Worm (Caenorhabditis elegans): ENCODE data around the gene lad-2.

Gene lad-2

DNA sequence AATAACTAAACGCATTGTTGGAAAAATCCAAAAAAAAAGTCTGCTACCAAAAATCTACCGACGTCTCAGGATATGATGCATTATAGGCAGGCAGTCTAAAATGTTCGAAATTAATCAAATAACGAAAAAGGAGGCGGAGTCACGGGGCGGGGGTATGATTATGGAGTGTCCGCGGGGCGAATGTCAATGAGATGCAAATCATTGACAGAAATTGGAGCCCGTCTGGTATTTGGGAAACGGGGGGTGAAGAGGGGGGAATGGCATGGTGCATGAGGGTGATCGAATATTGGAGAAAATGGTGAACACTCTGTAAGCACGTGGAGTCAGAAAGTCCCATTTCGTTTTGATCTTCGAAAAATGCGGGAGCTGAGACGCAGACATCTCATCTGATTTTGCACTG, at the start of gene lad-2:
lad-2 (minus strand) TSS at position 101 of the 400 bp plus-strand sequence.
- no peak for TF ChIP-seq elt-3 (tag; optimal IDR thresholded peaks at IDR 0.05)
- no peak for TF ChIP-seq pha-4 (tag; optimal IDR thresholded peaks at IDR 0.05)

DNA sequence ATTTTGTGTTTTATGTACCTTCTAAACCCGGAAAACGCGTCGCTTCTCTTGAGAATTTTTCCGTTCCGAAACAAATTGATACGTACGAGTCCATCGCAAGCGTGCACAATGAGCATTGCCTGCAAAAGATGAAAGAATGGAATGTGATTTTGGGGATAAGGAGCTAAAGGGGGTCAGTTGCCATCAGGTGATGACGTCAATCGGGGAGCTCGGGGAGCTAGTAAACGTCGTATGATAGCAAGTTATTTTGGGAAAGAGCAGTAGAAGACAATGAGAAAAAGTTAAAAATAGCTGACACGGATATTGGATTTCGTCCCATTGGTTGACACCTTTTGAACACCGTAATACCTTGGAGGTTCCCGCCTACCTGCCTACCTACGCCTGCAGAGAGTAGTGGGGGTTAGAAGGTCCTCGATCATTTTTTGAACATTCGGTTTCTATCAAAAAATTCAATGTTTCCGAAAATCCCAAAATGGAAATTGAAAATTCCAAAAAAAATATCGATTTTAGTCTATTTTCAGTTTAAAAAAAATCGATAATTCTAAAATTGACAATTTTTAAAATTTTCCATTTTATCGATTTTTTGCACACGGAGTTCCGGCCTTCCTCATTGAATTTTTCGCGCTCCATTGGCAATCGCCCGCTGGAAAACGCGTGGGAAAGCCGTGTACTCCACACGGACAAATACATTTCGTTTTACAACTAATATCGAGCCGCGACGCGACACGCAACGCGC, 47.8 kb upstream of the lad-2 start:
- TF ChIP-seq nhr-11 (tag; optimal IDR thresholded peaks at IDR 0.05) (peak; percentile 44), nfya-1 (tag; optimal IDR thresholded peaks at IDR 0.05; ENCODE audit: insufficient read depth) (peak; percentile 14), eor-1 (tag; optimal IDR thresholded peaks at IDR 0.05) (no peak), unc-39 (tag; optimal IDR thresholded peaks at IDR 0.05) (no peak), egl-5 (tag; optimal IDR thresholded peaks at IDR 0.05) (peak; percentile 22), lin-39 (tag; optimal IDR thresholded peaks at IDR 0.05) (peak; percentile 9), mml-1 (tag; optimal IDR thresholded peaks at IDR 0.05) (no peak), sea-2 (GFP tag; optimal IDR thresholded peaks at IDR 0.05) (no peak), nhr-67 (tag; optimal IDR thresholded peaks at IDR 0.05) (no peak), ceh-28 (tag; optimal IDR thresholded peaks at IDR 0.05) (peak; percentile 62), nhr-25 (tag; optimal IDR thresholded peaks at IDR 0.05) (no peak), fos-1 (tag; optimal IDR thresholded peaks at IDR 0.05) (no peak), pha-4 (tag; optimal IDR thresholded peaks at IDR 0.05) (no peak)

DNA sequence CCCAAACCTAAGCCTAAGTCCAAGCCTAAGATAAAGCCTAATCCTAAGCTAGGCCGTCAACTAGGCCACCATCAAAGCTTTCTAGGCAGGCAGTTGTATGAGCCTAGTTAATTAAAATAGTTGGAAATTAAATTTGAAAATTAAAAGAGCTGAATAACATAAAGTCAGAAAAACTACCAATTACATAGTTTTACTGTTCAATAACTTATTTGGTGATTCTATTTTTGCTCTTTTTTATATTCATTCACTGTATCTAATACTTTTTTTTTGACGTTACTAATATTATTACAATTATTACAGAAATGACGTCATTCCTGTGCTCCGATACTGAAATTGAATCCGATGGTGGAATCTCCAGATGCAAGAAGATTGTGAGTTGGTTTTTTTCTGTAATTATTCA, 41.2 kb upstream of the lad-2 start, which contains the start of gene lin-22:
lin-22 (plus strand) TSS at position 301 of the 400 bp plus-strand sequence.
- no peak for TF ChIP-seq nhr-28 (tag; optimal IDR thresholded peaks at IDR 0.05)
- no peak for TF ChIP-seq aly-2 (tag; optimal IDR thresholded peaks at IDR 0.05)
- TF ChIP-seq skn-1 (tag; optimal IDR thresholded peaks at IDR 0.05), result no peak
- TF ChIP-seq R02D3.7 (tag; optimal IDR thresholded peaks at IDR 0.05), result no peak
- no peak for TF ChIP-seq nhr-23 (tag; optimal IDR thresholded peaks at IDR 0.05)
- TF ChIP-seq elt-2 (tag; optimal IDR thresholded peaks at IDR 0.05), result no peak
- TF ChIP-seq egl-5 (tag; optimal IDR thresholded peaks at IDR 0.05), result no peak
- TF ChIP-seq sea-2 (GFP tag; optimal IDR thresholded peaks at IDR 0.05), result no peak
- TF ChIP-seq tbx-2 (tag; optimal IDR thresholded peaks at IDR 0.05), result no peak
- no peak for TF ChIP-seq pha-4 (tag; optimal IDR thresholded peaks at IDR 0.05)
- no peak for TF ChIP-seq unc-39 (tag; optimal IDR thresholded peaks at IDR 0.05)
- no peak for TF ChIP-seq ceh-28 (tag; optimal IDR thresholded peaks at IDR 0.05)
- no peak for TF ChIP-seq nhr-25 (tag; optimal IDR thresholded peaks at IDR 0.05)
- TF ChIP-seq ztf-11 (tag; optimal IDR thresholded peaks at IDR 0.05), result no peak
- no peak for TF ChIP-seq nhr-67 (tag; optimal IDR thresholded peaks at IDR 0.05)
- TF ChIP-seq fkh-10 (GFP tag; optimal IDR thresholded peaks at IDR 0.05), result no peak
- TF ChIP-seq eor-1 (tag; optimal IDR thresholded peaks at IDR 0.05), result no peak

DNA sequence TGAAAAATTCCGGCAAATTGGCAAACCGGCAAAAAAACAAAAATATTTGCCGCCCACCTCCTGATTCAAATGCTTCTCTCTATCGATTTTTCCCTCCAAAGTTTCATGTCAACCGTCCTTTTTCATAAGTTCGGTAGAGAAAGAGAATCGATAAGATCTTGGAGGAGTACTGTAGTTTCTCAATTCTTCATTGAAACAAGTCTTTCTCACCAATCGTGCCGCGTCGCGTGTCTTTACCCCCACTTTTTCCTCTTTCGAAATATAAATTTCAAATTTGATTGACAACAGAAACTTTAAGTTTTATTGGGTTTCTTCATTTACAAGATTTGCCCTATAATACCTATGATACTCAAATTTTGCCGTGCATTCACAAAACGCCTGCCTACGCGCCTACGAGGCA, 40.3 kb upstream of the lad-2 start:
- no peak for TF ChIP-seq ceh-9 (tag; optimal IDR thresholded peaks at IDR 0.05)
- no peak for TF ChIP-seq fos-1 (tag; optimal IDR thresholded peaks at IDR 0.05)
- TF ChIP-seq lsy-12 (tag; optimal IDR thresholded peaks at IDR 0.05), result no peak
- peak; percentile 3 for TF ChIP-seq nhr-25 (tag; optimal IDR thresholded peaks at IDR 0.05)
- peak; percentile 62 for TF ChIP-seq nfya-1 (tag; optimal IDR thresholded peaks at IDR 0.05; ENCODE audit: insufficient read depth)
- TF ChIP-seq ceh-28 (tag; optimal IDR thresholded peaks at IDR 0.05), result peak; percentile 4
- TF ChIP-seq ztf-11 (tag; optimal IDR thresholded peaks at IDR 0.05), result no peak
- no peak for TF ChIP-seq unc-62 (GFP tag; optimal IDR thresholded peaks at IDR 0.05)
- no peak for TF ChIP-seq egl-5 (tag; optimal IDR thresholded peaks at IDR 0.05)
- TF ChIP-seq nhr-28 (tag; optimal IDR thresholded peaks at IDR 0.05), result no peak
- no peak for TF ChIP-seq pqm-1 (tag; optimal IDR thresholded peaks at IDR 0.05)
- TF ChIP-seq elt-3 (tag; optimal IDR thresholded peaks at IDR 0.05), result no peak
- no peak for TF ChIP-seq nhr-12 (tag; optimal IDR thresholded peaks at IDR 0.05)
- no peak for TF ChIP-seq zag-1 (tag; optimal IDR thresholded peaks at IDR 0.05)
- no peak for TF ChIP-seq R02D3.7 (tag; optimal IDR thresholded peaks at IDR 0.05)

DNA sequence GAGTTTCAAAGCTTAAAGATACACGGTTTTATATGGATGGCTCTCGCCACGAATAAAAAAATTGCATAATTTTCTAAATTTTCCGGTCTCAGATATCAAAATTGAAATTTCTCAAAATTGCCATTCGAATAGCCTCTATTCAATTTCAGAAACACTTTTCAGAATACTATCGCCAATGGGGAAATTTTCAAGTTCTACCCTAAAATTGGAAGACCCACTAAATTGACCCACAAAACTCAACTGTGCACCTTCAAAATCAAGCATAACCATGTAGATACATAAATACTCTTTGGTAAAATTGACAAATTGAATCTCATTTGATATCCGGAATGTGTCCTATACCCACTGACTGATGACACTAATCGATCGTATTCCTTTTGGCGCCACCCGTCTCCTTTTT, 37.9 kb upstream of the lad-2 start:
- no peak for TF ChIP-seq ceh-82 (tag; optimal IDR thresholded peaks at IDR 0.05)
- TF ChIP-seq elt-2 (tag; optimal IDR thresholded peaks at IDR 0.05), result no peak
- no peak for TF ChIP-seq elt-1 (tag; optimal IDR thresholded peaks at IDR 0.05)
- no peak for TF ChIP-seq ztf-11 (tag; optimal IDR thresholded peaks at IDR 0.05)
- TF ChIP-seq ZK546.5 (tag; optimal IDR thresholded peaks at IDR 0.05), result no peak
- TF ChIP-seq ceh-28 (tag; optimal IDR thresholded peaks at IDR 0.05), result no peak
- no peak for TF ChIP-seq egl-5 (tag; optimal IDR thresholded peaks at IDR 0.05)
- no peak for TF ChIP-seq tbx-2 (tag; optimal IDR thresholded peaks at IDR 0.05)
- TF ChIP-seq ceh-9 (tag; optimal IDR thresholded peaks at IDR 0.05), result no peak
- no peak for TF ChIP-seq fos-1 (tag; optimal IDR thresholded peaks at IDR 0.05)
- TF ChIP-seq eor-1 (tag; optimal IDR thresholded peaks at IDR 0.05), result no peak
- TF ChIP-seq hmg-11 (tag; optimal IDR thresholded peaks at IDR 0.05), result no peak
- no peak for TF ChIP-seq snpc-4 (tag; optimal IDR thresholded peaks at IDR 0.05)
- TF ChIP-seq unc-62 (GFP tag; optimal IDR thresholded peaks at IDR 0.05), result no peak
- no peak for TF ChIP-seq ztf-4 (tag; optimal IDR thresholded peaks at IDR 0.05)
- no peak for TF ChIP-seq nhr-12 (tag; optimal IDR thresholded peaks at IDR 0.05)
- no peak for TF ChIP-seq lsy-12 (tag; optimal IDR thresholded peaks at IDR 0.05)

Measured in whole organism, L3 larva.